Fruit fly (Drosophila melanogaster): Measurements from ENCODE around the gene CG3213.

The CG3213 gene

dm6 chr2L:3477057-3477755 lies 42.2 kb downstream of the CG3213 start (continued):
- TF ChIP-seq CG2678 (tag; optimal IDR thresholded peaks at IDR 0.05) (peak; percentile 58), CG13775 (GFP tag; optimal IDR thresholded peaks at IDR 0.05) (peak; percentile 58), CG32772 (GFP tag; IDR thresholded peaks at IDR 0.05) (no peak), CG30403 (GFP tag; optimal IDR thresholded peaks at IDR 0.05) (peak; percentile 75), pb (GFP tag; optimal IDR thresholded peaks at IDR 0.05) (peak; percentile 14), crol (GFP tag; IDR thresholded peaks at IDR 0.05) (peak; percentile 7; the same call in 1 of the 2 replicates), seq (GFP tag; IDR thresholded peaks at IDR 0.05) (no peak), Trl (optimal IDR thresholded peaks at IDR 0.05) (no peak), Trl (GFP tag; optimal IDR thresholded peaks at IDR 0.05) (no peak), CG8478 (optimal IDR thresholded peaks at IDR 0.05) (no peak)

dm6 chr2L:3476399-3477056 lies 42.9 kb downstream of the CG3213 start:
- peak; percentile 44 for TF ChIP-seq Nf-YC (tag; optimal IDR thresholded peaks at IDR 0.05)
- TF ChIP-seq fd3F (GFP tag; optimal IDR thresholded peaks at IDR 0.05), result no peak
- peak; percentile 98 for TF ChIP-seq Blimp-1 (GFP tag; optimal IDR thresholded peaks at IDR 0.05)
- TF ChIP-seq CG6175 (GFP tag; IDR thresholded peaks at IDR 0.05), result no peak
- no peak for TF ChIP-seq CG18262 (tag; optimal IDR thresholded peaks at IDR 0.05)
- no peak for TF ChIP-seq scrt (GFP tag; optimal IDR thresholded peaks at IDR 0.05)
- TF ChIP-seq Xbp1 (GFP tag; optimal IDR thresholded peaks at IDR 0.05), result no peak
- TF ChIP-seq CG7963 (GFP tag; IDR thresholded peaks at IDR 0.05; ENCODE audit: partially characterized antibody), result no peak
- no peak for TF ChIP-seq CG10209 (GFP tag; optimal IDR thresholded peaks at IDR 0.05)
- no peak for TF ChIP-seq H2.0 (GFP tag; IDR thresholded peaks at IDR 0.05)
- no peak for TF ChIP-seq Atf6 (GFP tag; IDR thresholded peaks at IDR 0.05)
- no peak for TF ChIP-seq CG7271 (tag; optimal IDR thresholded peaks at IDR 0.05)
- no peak for TF ChIP-seq sc (optimal IDR thresholded peaks at IDR 0.05)
- no peak for TF ChIP-seq sc (GFP tag; optimal IDR thresholded peaks at IDR 0.05)
- no peak for TF ChIP-seq Bdp1 (GFP tag; optimal IDR thresholded peaks at IDR 0.05)
- no peak for TF ChIP-seq Sox100B (GFP tag; optimal IDR thresholded peaks at IDR 0.05)
- TF ChIP-seq ftz-f1 (GFP tag; optimal IDR thresholded peaks at IDR 0.05), result no peak
- TF ChIP-seq E2f1 (GFP tag; IDR thresholded peaks at IDR 0.05), result no peak
- no peak for TF ChIP-seq gsb (GFP tag; IDR thresholded peaks at IDR 0.05)
- no peak for TF ChIP-seq Dll (GFP tag; IDR thresholded peaks at IDR 0.05; ENCODE audit: partially characterized antibody)
- 0 out of 3 replicates have a peak, but pooled peaks have one; percentile 22 for TF ChIP-seq CG6791 (GFP tag; IDR thresholded peaks at IDR 0.05; ENCODE audit: partially characterized antibody)
- no peak for TF ChIP-seq pfk (GFP tag; optimal IDR thresholded peaks at IDR 0.05)
- no peak for TF ChIP-seq CG11723 (GFP tag; optimal IDR thresholded peaks at IDR 0.05)
- TF ChIP-seq Dbx (GFP tag; IDR thresholded peaks at IDR 0.05), result no peak
- no peak for TF ChIP-seq Hsf (GFP tag; optimal IDR thresholded peaks at IDR 0.05)
- TF ChIP-seq CG1832 (GFP tag; optimal IDR thresholded peaks at IDR 0.05), result peak; percentile 79
- TF ChIP-seq corto (GFP tag; optimal IDR thresholded peaks at IDR 0.05), result no peak
- TF ChIP-seq CG2889 (GFP tag; IDR thresholded peaks at IDR 0.05), result no peak
- no peak for TF ChIP-seq TFAM (GFP tag; optimal IDR thresholded peaks at IDR 0.05)
- TF ChIP-seq CG32767 (GFP tag; IDR thresholded peaks at IDR 0.05), result peak; percentile 43; the same call in 1 of the 2 replicates
- TF ChIP-seq HmgZ (tag; optimal IDR thresholded peaks at IDR 0.05), result no peak
- no peak for TF ChIP-seq her (GFP tag; optimal IDR thresholded peaks at IDR 0.05)
- peak; percentile 71 for TF ChIP-seq kni (GFP tag; optimal IDR thresholded peaks at IDR 0.05)
- TF ChIP-seq grn (GFP tag; optimal IDR thresholded peaks at IDR 0.05), result peak; percentile 56
- no peak for TF ChIP-seq CG12236 (GFP tag; optimal IDR thresholded peaks at IDR 0.05)
- TF ChIP-seq CG2712 (tag; optimal IDR thresholded peaks at IDR 0.05), result no peak
- TF ChIP-seq Dip3 (GFP tag; optimal IDR thresholded peaks at IDR 0.05), result no peak
- TF ChIP-seq E2f2 (GFP tag; IDR thresholded peaks at IDR 0.05), result no peak
- no peak for TF ChIP-seq CG2199 (GFP tag; IDR thresholded peaks at IDR 0.05)
- TF ChIP-seq zfh2 (GFP tag; optimal IDR thresholded peaks at IDR 0.05), result no peak

All from whole organism, embryonic.